Fruit fly (Drosophila melanogaster) whole organism, prepupa: ENCODE results near the gene CG13086.
A peak's percentile ranks its signal among the peaks of the same experiment; 100 is the strongest.

Source experiments
- Blimp-1 ChIP-seq: fragments of 200-800 bp; sonication (Bioruptor generic); optimal IDR thresholded peaks from 3 replicates; lab custom pipeline; 2017; ENCODE audit warnings: missing biosample characterization, missing genetic modification characterization, mild to moderate bottlenecking, moderate library complexity, missing genetic modification reagents
- CG11762 ChIP-seq: fragments of 200-800 bp; sonication (Bioruptor generic); optimal IDR thresholded peaks from 3 replicates; lab custom pipeline; 2016; ENCODE audit warnings: missing biosample characterization, missing genetic modification characterization; ENCODE audit not compliant: insufficient read depth
- CG11902 ChIP-seq: fragments of 200-800 bp; sonication (Bioruptor generic); optimal IDR thresholded peaks from 3 replicates; lab custom pipeline; 2016; ENCODE audit warnings: missing biosample characterization, missing genetic modification characterization
- CG15336 ChIP-seq: fragments of 200-800 bp; sonication (Bioruptor generic); IDR thresholded peaks from 2 replicates; pipeline ENCODE4 v1.3.6; 2022; ENCODE audit warnings: missing biosample characterization, missing genetic modification characterization
- CG3032 ChIP-seq: fragments of 200-800 bp; optimal IDR thresholded peaks from 2 replicates; lab custom pipeline; 2019; ENCODE audit warnings: missing biosample characterization, mild to moderate bottlenecking, missing genetic modification characterization, moderate library complexity
- CG32006 ChIP-seq: fragments of 200-800 bp; sonication (Bioruptor generic); optimal IDR thresholded peaks from 3 replicates; lab custom pipeline; 2017; ENCODE audit warnings: missing biosample characterization, mild to moderate bottlenecking, missing genetic modification characterization
- CG34406 ChIP-seq: fragments of 200-800 bp; sonication (Bioruptor generic); optimal IDR thresholded peaks from 3 replicates; lab custom pipeline; 2016; ENCODE audit warnings: missing biosample characterization, missing genetic modification characterization
- CG3919 ChIP-seq: fragments of 200-800 bp; sonication (Bioruptor generic); optimal IDR thresholded peaks from 3 replicates; lab custom pipeline; 2016; ENCODE audit warnings: missing biosample characterization, missing genetic modification characterization
- CG6163 ChIP-seq: fragments of 200-800 bp; sonication (Bioruptor generic); IDR thresholded peaks from 3 replicates; pipeline ENCODE4 v1.3.6; 2022; ENCODE audit warnings: missing biosample characterization, missing genetic modification characterization
- CG6792 ChIP-seq: fragments of 200-800 bp; sonication (Bioruptor generic); optimal IDR thresholded peaks from 3 replicates; lab custom pipeline; 2016; ENCODE audit warnings: missing biosample characterization, missing genetic modification characterization
- CG6808 ChIP-seq: fragments of 200-800 bp; sonication (Bioruptor generic); optimal IDR thresholded peaks from 3 replicates; lab custom pipeline; 2017; ENCODE audit warnings: missing biosample characterization, missing genetic modification characterization, mild to moderate bottlenecking, moderate library complexity, missing genetic modification reagents
- CG7368 ChIP-seq: fragments of 200-800 bp; sonication (Bioruptor generic); optimal IDR thresholded peaks from 3 replicates; lab custom pipeline; 2016; ENCODE audit warnings: missing biosample characterization, missing genetic modification characterization
- CG8319 ChIP-seq: fragments of 200-800 bp; sonication (Bioruptor generic); optimal IDR thresholded peaks from 3 replicates; lab custom pipeline; 2016; ENCODE audit warnings: missing biosample characterization, missing genetic modification characterization
- CG8632 ChIP-seq: fragments of 200-800 bp; sonication (Bioruptor generic); optimal IDR thresholded peaks from 3 replicates; lab custom pipeline; 2016; ENCODE audit warnings: missing biosample characterization, missing genetic modification characterization
- CG9139 ChIP-seq: fragments of 200-800 bp; sonication (Bioruptor generic); optimal IDR thresholded peaks from 3 replicates; lab custom pipeline; 2017; ENCODE audit warnings: missing biosample characterization, mild to moderate bottlenecking, missing genetic modification characterization
- Eip75B ChIP-seq: fragments of 200-800 bp; sonication (Bioruptor generic); optimal IDR thresholded peaks from 3 replicates; lab custom pipeline; 2016; ENCODE audit warnings: missing biosample characterization, missing genetic modification characterization
- Eip93F ChIP-seq: fragments of 200-800 bp; sonication (Bioruptor generic); optimal IDR thresholded peaks from 2 replicates; lab custom pipeline; 2016; ENCODE audit warnings: missing biosample characterization, mild to moderate bottlenecking, missing genetic modification characterization
- Ets21C ChIP-seq: fragments of 200-800 bp; sonication (Bioruptor generic); optimal IDR thresholded peaks from 3 replicates; lab custom pipeline; 2016; ENCODE audit warnings: missing biosample characterization, missing genetic modification characterization
- Hr39 ChIP-seq: fragments of 200-800 bp; sonication (Bioruptor generic); optimal IDR thresholded peaks from 2 replicates; lab custom pipeline; 2016; ENCODE audit warnings: missing biosample characterization, missing genetic modification characterization
- Hr4 ChIP-seq: fragments of 200-800 bp; sonication (Bioruptor generic); optimal IDR thresholded peaks from 3 replicates; lab custom pipeline; 2016; ENCODE audit warnings: missing biosample characterization, missing genetic modification characterization
- OdsH ChIP-seq: fragments of 200-800 bp; sonication (Bioruptor generic); optimal IDR thresholded peaks from 3 replicates; lab custom pipeline; 2016; ENCODE audit warnings: missing biosample characterization, missing genetic modification characterization
- Smox ChIP-seq: fragments of 200-800 bp; sonication (Bioruptor generic); optimal IDR thresholded peaks from 3 replicates; lab custom pipeline; 2016; ENCODE audit warnings: missing biosample characterization, missing genetic modification characterization
- Sox102F ChIP-seq: fragments of 200-800 bp; sonication (Bioruptor generic); optimal IDR thresholded peaks from 2 replicates; lab custom pipeline; 2016; ENCODE audit warnings: missing biosample characterization, mild to moderate bottlenecking, missing genetic modification characterization
- Sox15 ChIP-seq: fragments of 200-800 bp; sonication (Bioruptor generic); optimal IDR thresholded peaks from 3 replicates; lab custom pipeline; 2016; ENCODE audit warnings: missing biosample characterization, missing genetic modification characterization
- acj6 ChIP-seq: fragments of 200-800 bp; sonication (Bioruptor generic); optimal IDR thresholded peaks from 3 replicates; lab custom pipeline; 2016; ENCODE audit warnings: missing biosample characterization, missing genetic modification characterization
- cyc ChIP-seq: fragments of 200-800 bp; sonication (Bioruptor generic); optimal IDR thresholded peaks from 3 replicates; lab custom pipeline; 2016; ENCODE audit warnings: missing biosample characterization, missing genetic modification characterization
- dac ChIP-seq: fragments of 200-800 bp; sonication (Bioruptor generic); optimal IDR thresholded peaks from 2 replicates; lab custom pipeline; 2017; ENCODE audit warnings: missing biosample characterization, mild to moderate bottlenecking, missing genetic modification characterization
- dsx ChIP-seq: fragments of 200-800 bp; optimal IDR thresholded peaks from 3 replicates; lab custom pipeline; 2019; ENCODE audit warnings: missing biosample characterization, mild to moderate bottlenecking, missing genetic modification characterization, moderate library complexity; ENCODE audit not compliant: poor library complexity, severe bottlenecking
- eg ChIP-seq: fragments of 200-800 bp; sonication (Bioruptor generic); IDR thresholded peaks from 3 replicates; pipeline ENCODE4 v1.3.6; 2022; ENCODE audit warnings: missing biosample characterization, missing genetic modification characterization
- fd59A ChIP-seq: fragments of 200-800 bp; sonication (Bioruptor generic); optimal IDR thresholded peaks from 2 replicates; lab custom pipeline; 2017; ENCODE audit warnings: missing biosample characterization, mild to moderate bottlenecking, missing genetic modification characterization, missing genetic modification reagents
- fd85E ChIP-seq: fragments of 200-800 bp; sonication (Bioruptor generic); optimal IDR thresholded peaks from 3 replicates; lab custom pipeline; 2016; ENCODE audit warnings: missing biosample characterization, missing genetic modification characterization
- fkh ChIP-seq: fragments of 200-800 bp; sonication (Bioruptor generic); optimal IDR thresholded peaks from 3 replicates; lab custom pipeline; 2017; ENCODE audit warnings: missing biosample characterization, mild to moderate bottlenecking, missing genetic modification characterization, moderate library complexity
- lz ChIP-seq: fragments of 200-800 bp; sonication (Bioruptor generic); optimal IDR thresholded peaks from 3 replicates; lab custom pipeline; 2016; ENCODE audit warnings: missing biosample characterization, missing genetic modification characterization
- net ChIP-seq: fragments of 200-800 bp; sonication (Bioruptor generic); optimal IDR thresholded peaks from 3 replicates; lab custom pipeline; 2016; ENCODE audit warnings: missing biosample characterization, missing genetic modification characterization
- pdm3 ChIP-seq: fragments of 200-800 bp; sonication (Bioruptor generic); optimal IDR thresholded peaks from 3 replicates; lab custom pipeline; 2016; ENCODE audit warnings: missing biosample characterization, missing genetic modification characterization
- salr ChIP-seq, 2 experiments: fragments of 200-800 bp; sonication (Bioruptor generic); optimal IDR thresholded peaks; 3 replicates each; lab custom pipeline; 2016 to 2018; ENCODE audit warnings: missing biosample characterization in 2 of 2, missing genetic modification characterization in 2 of 2, mild to moderate bottlenecking in 1 of 2
- spab ChIP-seq: fragments of 200-800 bp; sonication (Bioruptor generic); optimal IDR thresholded peaks from 2 replicates; lab custom pipeline; 2017; ENCODE audit warnings: missing biosample characterization, mild to moderate bottlenecking, missing genetic modification characterization, missing genetic modification reagents
- ss ChIP-seq, 2 experiments: fragments of 200-800 bp; sonication (Bioruptor generic); optimal IDR thresholded peaks; 2 replicates in 1 of 2; 3 replicates in 1 of 2; lab custom pipeline; 2017 to 2018; ENCODE audit warnings: mild to moderate bottlenecking in 2 of 2, missing biosample characterization in 2 of 2, missing genetic modification characterization in 2 of 2, moderate library complexity in 1 of 2
- vri ChIP-seq: fragments of 200-800 bp; sonication (Bioruptor generic); optimal IDR thresholded peaks from 3 replicates; lab custom pipeline; 2016; ENCODE audit warnings: missing biosample characterization, mild to moderate bottlenecking, missing genetic modification characterization

CG13086 gene

DNA sequence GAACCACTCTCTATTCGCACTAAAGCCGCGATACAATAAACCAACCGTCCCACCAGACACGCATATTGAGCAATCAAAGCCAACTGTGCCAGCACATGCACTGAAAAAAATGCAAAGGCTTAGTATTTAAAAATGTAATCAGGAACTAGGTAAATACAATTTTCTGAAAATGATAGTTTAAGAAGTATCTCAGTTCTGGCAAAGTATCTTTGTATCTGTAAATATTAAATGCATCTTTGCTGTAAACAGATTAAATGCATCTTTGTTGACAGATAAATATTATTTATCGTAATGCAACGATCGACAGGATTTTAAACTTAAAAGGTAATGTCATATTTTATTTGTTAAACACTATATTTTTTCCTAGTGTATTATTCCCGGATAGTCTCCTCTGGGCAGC lies 46.4 kb upstream of the CG13086 start (continued):
- TF ChIP-seq cyc (no peak), pdm3 (GFP tag; lab: Kevin White, UChicago) (peak; percentile 51), Eip93F (GFP tag; lab: Kevin White, UChicago) (no peak), CG8632 (peak; percentile 4), Hr4 (GFP tag; lab: Kevin White, UChicago) (peak; percentile 71), Ets21C (GFP tag; lab: Kevin White, UChicago) (no peak), CG6808 (GFP tag; lab: Kevin White, UChicago) (peak; percentile 4), CG3919 (peak; percentile 33), Eip75B (GFP tag; lab: Kevin White, UChicago) (peak; percentile 53), CG6792 (GFP tag; lab: Kevin White, UChicago) (peak; percentile 3), CG3032 (peak; percentile 27), CG7368 (no peak), net (GFP tag; lab: Kevin White, UChicago) (peak; percentile 44), fkh (GFP tag; lab: Kevin White, UChicago) (no peak), OdsH (GFP tag; lab: Kevin White, UChicago) (peak; percentile 53), acj6 (peak; percentile 56), lz (no peak), fd85E (GFP tag; lab: Kevin White, UChicago) (no peak), dsx (GFP tag; lab: Kevin White, UChicago) (no peak)

DNA sequence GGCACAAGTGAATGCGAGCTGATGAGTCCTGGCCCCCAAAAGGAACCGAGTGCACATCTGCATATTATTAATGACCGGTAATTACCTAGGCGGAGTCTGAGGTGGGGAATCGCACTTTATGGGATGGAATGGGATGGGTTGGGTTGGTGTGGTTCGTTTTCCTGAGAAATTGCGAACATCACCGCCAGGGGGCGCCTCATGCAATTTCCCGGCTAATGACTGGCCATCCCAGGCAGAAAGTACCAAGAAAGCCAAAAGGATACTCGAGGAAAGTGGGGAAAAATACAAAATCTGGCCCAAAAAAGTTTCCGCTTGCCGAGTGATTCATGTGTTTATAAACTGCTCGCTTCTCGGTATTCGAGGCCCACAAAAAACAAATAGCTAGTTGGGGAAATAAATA lies 44.8 kb upstream of the CG13086 start:
- TF ChIP-seq CG6163 (GFP tag; lab: Robert Waterston, UW): 0 out of 3 replicates have a peak, but pooled peaks have one; percentile 15
- TF ChIP-seq ss (GFP tag; optimal IDR thresholded peaks at IDR 0.05; lab: Kevin White, UChicago): no peak
- no peak for TF ChIP-seq Hr39
- no peak for TF ChIP-seq CG11762 (GFP tag; lab: Kevin White, UChicago)
- no peak for TF ChIP-seq acj6

DNA sequence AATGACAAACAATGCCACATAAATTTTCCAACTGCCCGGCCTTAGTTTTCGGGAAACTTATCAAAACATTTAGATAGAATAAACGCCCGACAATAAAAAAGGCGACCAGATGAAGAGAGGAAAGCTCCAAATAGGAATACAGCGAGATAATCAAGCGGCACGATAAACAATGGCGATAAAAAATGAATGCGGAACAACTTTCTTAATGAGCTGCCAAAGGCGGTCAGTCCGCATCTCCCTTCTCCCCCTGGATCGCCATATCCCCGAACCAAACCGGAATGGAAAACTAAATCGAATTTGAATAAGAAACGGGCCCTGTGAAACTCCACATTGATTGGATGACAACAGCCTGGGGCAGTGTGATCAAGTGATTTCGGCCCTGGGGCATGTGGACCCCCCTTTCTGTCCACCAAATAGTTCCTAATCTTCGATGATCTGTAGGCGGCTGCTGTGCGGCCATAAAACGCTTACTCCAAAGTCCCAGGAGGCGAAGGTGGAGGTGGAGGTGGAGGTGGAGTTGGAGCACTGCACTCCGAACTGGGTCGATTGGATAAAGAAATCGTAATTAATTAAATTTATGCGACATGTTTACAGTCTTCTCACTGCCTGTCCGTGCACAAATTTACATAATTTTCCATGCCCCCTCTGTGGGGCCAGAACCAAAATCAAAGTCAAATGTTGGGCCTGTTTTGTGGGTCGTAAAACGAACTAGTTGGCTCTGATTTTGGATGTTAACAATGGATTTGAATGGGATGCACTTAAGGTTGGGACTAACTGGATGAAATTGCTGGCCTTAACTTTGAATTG lies 43.2 kb upstream of the CG13086 start:
- TF ChIP-seq Blimp-1 (GFP tag; lab: Kevin White, UChicago): no peak
- no peak for TF ChIP-seq pdm3 (GFP tag; lab: Kevin White, UChicago)
- no peak for TF ChIP-seq ss (GFP tag; optimal IDR thresholded peaks at IDR 0.05; lab: Kevin White, UChicago)
- TF ChIP-seq dac (GFP tag; lab: Kevin White, UChicago): no peak
- TF ChIP-seq net (GFP tag; lab: Kevin White, UChicago): no peak
- TF ChIP-seq Sox15 (GFP tag; lab: Kevin White, UChicago): no peak
- no peak for TF ChIP-seq fkh (GFP tag; lab: Kevin White, UChicago)
- TF ChIP-seq CG32006 (GFP tag; lab: Kevin White, UChicago): no peak
- no peak for TF ChIP-seq CG6792 (GFP tag; lab: Kevin White, UChicago)
- TF ChIP-seq Hr4 (GFP tag; lab: Kevin White, UChicago): no peak
- TF ChIP-seq CG8319: no peak
- no peak for TF ChIP-seq acj6
- TF ChIP-seq CG9139 (GFP tag; lab: Kevin White, UChicago): no peak
- TF ChIP-seq fd59A (GFP tag; lab: Kevin White, UChicago): no peak
- no peak for TF ChIP-seq CG3032
- no peak for TF ChIP-seq vri
- TF ChIP-seq salr (GFP tag; optimal IDR thresholded peaks at IDR 0.05; lab: Kevin White, UChicago): no peak
- TF ChIP-seq CG34406 (GFP tag; lab: Kevin White, UChicago): no peak
- TF ChIP-seq spab (GFP tag; lab: Kevin White, UChicago): no peak
- TF ChIP-seq CG8632: no peak

DNA sequence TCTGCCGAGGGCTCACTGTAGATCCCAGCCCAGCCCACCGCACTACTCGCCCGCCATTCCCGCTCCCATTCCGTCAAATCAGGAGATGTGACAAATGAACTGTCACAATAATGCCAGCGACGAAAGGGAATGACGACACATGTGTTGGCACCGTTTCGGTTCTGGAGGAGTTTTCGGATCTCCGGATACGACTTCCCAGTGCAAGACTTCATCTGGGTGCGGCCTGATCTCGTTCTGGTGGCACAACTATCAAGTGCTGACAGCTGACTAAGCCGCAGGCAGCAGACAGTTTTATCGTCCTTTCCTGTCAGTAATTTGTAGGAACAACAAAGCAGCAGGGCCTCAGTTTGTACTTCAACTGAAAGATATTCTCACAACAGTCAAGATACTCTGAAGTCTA lies 41.4 kb upstream of the CG13086 start:
- TF ChIP-seq acj6: no peak
- TF ChIP-seq CG11762 (GFP tag; lab: Kevin White, UChicago): no peak
- no peak for TF ChIP-seq CG7368
- no peak for TF ChIP-seq CG34406 (GFP tag; lab: Kevin White, UChicago)
- no peak for TF ChIP-seq dsx (GFP tag; lab: Kevin White, UChicago)
- no peak for TF ChIP-seq Eip93F (GFP tag; lab: Kevin White, UChicago)
- no peak for TF ChIP-seq CG15336 (GFP tag; lab: Robert Waterston, UW)
- TF ChIP-seq Sox102F: no peak
- no peak for TF ChIP-seq eg (GFP tag; lab: Robert Waterston, UW)
- TF ChIP-seq CG11902: no peak
- no peak for TF ChIP-seq CG32006 (GFP tag; lab: Kevin White, UChicago)
- TF ChIP-seq net (GFP tag; lab: Kevin White, UChicago): no peak
- no peak for TF ChIP-seq Smox (GFP tag; lab: Kevin White, UChicago)
- TF ChIP-seq fd59A (GFP tag; lab: Kevin White, UChicago): no peak
- TF ChIP-seq fd85E (GFP tag; lab: Kevin White, UChicago): no peak
- no peak for TF ChIP-seq Hr39
- TF ChIP-seq vri: no peak
